Worm (Caenorhabditis elegans) whole organism, L4/young adult: ENCODE data around the gene pgp-7.

Source experiments
- W03F9.2 ChIP-seq: fragments of 150-350 bp; optimal IDR thresholded peaks from 2 replicates; lab custom pipeline; 2014; ENCODE audit warnings: missing biosample characterization, missing genetic modification characterization
- dao-5 ChIP-seq: sonication (generic microtip); optimal IDR thresholded peaks from 2 replicates; lab custom pipeline; 2016; ENCODE audit warnings: missing genotype, missing genetic modification characterization, moderate library complexity, missing compliant biosample characterization
- him-1 ChIP-seq: sonication (generic microtip); optimal IDR thresholded peaks from 2 replicates; lab custom pipeline; 2016; ENCODE audit warnings: missing genotype, missing genetic modification reagents, missing genetic modification characterization, missing compliant biosample characterization

ce11 chrX:10902723-10903322 is 32.8 kb upstream of the pgp-7 start, which contains the start of gene acbp-3:
- no peak for TF ChIP-seq him-1 (tag; lab: Kevin White, UChicago)
- no peak for TF ChIP-seq W03F9.2
- TF ChIP-seq dao-5 (tag; lab: Kevin White, UChicago), result no peak
